Fruit fly (Drosophila melanogaster) whole organism, embryonic: ENCODE measurements around the gene CG6962.

ENCODE experiments used
- Abd-B ChIP-seq: fragments of 200-800 bp; sonication (Bioruptor generic); optimal IDR thresholded peaks from 2 replicates; lab custom pipeline; 2018; ENCODE audit warnings: missing biosample characterization, mild to moderate bottlenecking, missing genetic modification characterization, moderate library complexity
- B-H1 ChIP-seq: fragments of 200-800 bp; sonication (Bioruptor generic); IDR thresholded peaks from 3 replicates; pipeline ENCODE4 v1.3.6; 2022; ENCODE audit warnings: missing biosample characterization, missing genetic modification characterization
- CG10959 ChIP-seq: fragments of 200-800 bp; sonication (Bioruptor generic); IDR thresholded peaks from 2 replicates; pipeline ENCODE4 v1.3.6; 2022; ENCODE audit warnings: missing biosample characterization, missing genetic modification characterization
- CG11093 ChIP-seq: fragments of 200-800 bp; sonication (Bioruptor generic); IDR thresholded peaks from 3 replicates; pipeline ENCODE4 v1.3.6; 2022; ENCODE audit warnings: missing biosample characterization, missing genetic modification characterization
- CG12744 ChIP-seq: fragments of 200-800 bp; sonication (Bioruptor generic); optimal IDR thresholded peaks from 2 replicates; lab custom pipeline; 2016; ENCODE audit warnings: missing biosample characterization, missing genetic modification characterization
- CG13287 ChIP-seq: fragments of 200-800 bp; sonication (Bioruptor generic); IDR thresholded peaks from 2 replicates; pipeline ENCODE4 v1.3.6; 2022; ENCODE audit warnings: missing biosample characterization, missing genetic modification characterization; ENCODE audit not compliant: partially characterized antibody
- CG13296 ChIP-seq: fragments of 200-800 bp; sonication (Bioruptor generic); optimal IDR thresholded peaks from 3 replicates; lab custom pipeline; 2018; ENCODE audit warnings: missing biosample characterization, mild to moderate bottlenecking, missing genetic modification characterization
- CG14710 ChIP-seq: fragments of 200-800 bp; sonication (Bioruptor generic); optimal IDR thresholded peaks from 3 replicates; lab custom pipeline; 2019; ENCODE audit warnings: missing biosample characterization, mild to moderate bottlenecking, missing genetic modification characterization, moderate library complexity
- CG1529 ChIP-seq: fragments of 200-800 bp; sonication (Bioruptor generic); optimal IDR thresholded peaks from 3 replicates; lab custom pipeline; 2018; ENCODE audit warnings: missing biosample characterization, missing genetic modification characterization
- CG18262 ChIP-seq: fragments of 200-800 bp; optimal IDR thresholded peaks from 3 replicates; lab custom pipeline; 2019; ENCODE audit warnings: missing biosample characterization, mild to moderate bottlenecking, missing genetic modification characterization, moderate library complexity
- CG1832 ChIP-seq: fragments of 200-800 bp; sonication (Bioruptor generic); optimal IDR thresholded peaks from 2 replicates; lab custom pipeline; 2017; ENCODE audit warnings: missing biosample characterization, mild to moderate bottlenecking, missing genetic modification characterization, inconsistent platforms
- CG18764 ChIP-seq: fragments of 200-800 bp; sonication (Bioruptor generic); optimal IDR thresholded peaks from 3 replicates; lab custom pipeline; 2016; ENCODE audit warnings: missing biosample characterization, missing genetic modification characterization
- CG31365 ChIP-seq: fragments of 200-800 bp; sonication (Bioruptor generic); optimal IDR thresholded peaks from 2 replicates; lab custom pipeline; 2018; ENCODE audit warnings: missing biosample characterization, mild to moderate bottlenecking, missing genetic modification characterization
- CG6765 ChIP-seq: fragments of 200-800 bp; sonication (Bioruptor generic); optimal IDR thresholded peaks from 3 replicates; lab custom pipeline; 2017; ENCODE audit warnings: missing biosample characterization, mild to moderate bottlenecking, missing genetic modification characterization
- CG8089 ChIP-seq: fragments of 200-800 bp; sonication (Bioruptor generic); optimal IDR thresholded peaks from 3 replicates; lab custom pipeline; 2016; ENCODE audit warnings: missing biosample characterization, missing genetic modification characterization
- CG8765 ChIP-seq: fragments of 200-800 bp; sonication (Bioruptor generic); IDR thresholded peaks from 2 replicates; pipeline ENCODE4 v1.3.6; 2022; ENCODE audit warnings: missing biosample characterization, missing genetic modification characterization
- CG8924 ChIP-seq: fragments of 200-800 bp; optimal IDR thresholded peaks from 3 replicates; lab custom pipeline; 2019; ENCODE audit warnings: missing biosample characterization, mild to moderate bottlenecking, missing genetic modification characterization, moderate library complexity
- Ets65A ChIP-seq: fragments of 200-800 bp; sonication (Bioruptor generic); peaks from one replicate; lab custom pipeline; 2016; ENCODE audit warnings: missing biosample characterization, missing genetic modification characterization
- Hr51 ChIP-seq, 2 experiments: fragments of 200-800 bp; sonication (Bioruptor generic); optimal IDR thresholded peaks; 2 replicates in 1 of 2; 3 replicates in 1 of 2; lab custom pipeline; 2016 to 2018; ENCODE audit warnings: missing biosample characterization in 2 of 2, missing genetic modification characterization in 2 of 2, mild to moderate bottlenecking in 1 of 2, moderate library complexity in 1 of 2
- Med ChIP-seq: fragments of 200-800 bp; sonication (Bioruptor generic); peaks from one replicate; lab custom pipeline; 2016; ENCODE audit warnings: missing biosample characterization, missing genetic modification characterization, mild to moderate bottlenecking, inconsistent platforms, moderate library complexity
- Myb ChIP-seq: fragments of 200-800 bp; sonication (Bioruptor generic); optimal IDR thresholded peaks from 2 replicates; lab custom pipeline; 2016; ENCODE audit warnings: missing biosample characterization, missing genetic modification characterization
- Nf-YC ChIP-seq: fragments of 200-800 bp; optimal IDR thresholded peaks from 3 replicates; lab custom pipeline; 2019; ENCODE audit warnings: missing biosample characterization, mild to moderate bottlenecking, missing genetic modification characterization, moderate library complexity
- NfI ChIP-seq: fragments of 200-800 bp; sonication (Bioruptor generic); optimal IDR thresholded peaks from 3 replicates; lab custom pipeline; 2018; ENCODE audit warnings: missing biosample characterization, mild to moderate bottlenecking, missing genetic modification characterization, moderate library complexity
- Optix ChIP-seq: fragments of 200-800 bp; sonication (Bioruptor generic); IDR thresholded peaks from 3 replicates; pipeline ENCODE4 v1.3.6; 2022; ENCODE audit warnings: missing biosample characterization, missing genetic modification characterization
- Side ChIP-seq: fragments of 200-800 bp; sonication (Bioruptor generic); optimal IDR thresholded peaks from 2 replicates; lab custom pipeline; 2016; ENCODE audit warnings: missing biosample characterization, missing genetic modification characterization
- Spps ChIP-seq: fragments of 200-800 bp; sonication (Bioruptor generic); optimal IDR thresholded peaks from 2 replicates; lab custom pipeline; 2018; ENCODE audit warnings: missing biosample characterization, mild to moderate bottlenecking, missing genetic modification characterization
- abd-A ChIP-seq: fragments of 200-800 bp; sonication (Bioruptor generic); optimal IDR thresholded peaks from 3 replicates; lab custom pipeline; 2019; ENCODE audit warnings: missing biosample characterization, mild to moderate bottlenecking, missing genetic modification characterization, moderate library complexity
- ac ChIP-seq: fragments of 200-800 bp; sonication (Bioruptor generic); optimal IDR thresholded peaks from 3 replicates; lab custom pipeline; 2017; ENCODE audit warnings: missing biosample characterization, mild to moderate bottlenecking, missing genetic modification characterization
- aop ChIP-seq: fragments of 200-800 bp; sonication (Bioruptor generic); IDR thresholded peaks from 2 replicates; pipeline ENCODE4 v1.3.6; 2022; ENCODE audit warnings: missing biosample characterization, missing genetic modification characterization
- ase ChIP-seq: fragments of 200-800 bp; sonication (Bioruptor generic); IDR thresholded peaks from 3 replicates; pipeline ENCODE4 v1.3.6; 2022; ENCODE audit warnings: missing biosample characterization, missing genetic modification characterization
- ash1 ChIP-seq: fragments of 200-800 bp; sonication (Bioruptor generic); optimal IDR thresholded peaks from 2 replicates; lab custom pipeline; 2018; ENCODE audit warnings: missing biosample characterization, mild to moderate bottlenecking, missing genetic modification characterization
- crol ChIP-seq: fragments of 200-800 bp; sonication (Bioruptor generic); IDR thresholded peaks from 2 replicates; pipeline ENCODE4 v1.3.6; 2022; ENCODE audit warnings: missing biosample characterization, missing genetic modification characterization
- disco-r ChIP-seq: fragments of 200-800 bp; sonication (Bioruptor generic); optimal IDR thresholded peaks from 2 replicates; lab custom pipeline; 2016; ENCODE audit warnings: missing biosample characterization, missing genetic modification characterization
- ftz-f1 ChIP-seq: fragments of 200-800 bp; sonication (Bioruptor generic); optimal IDR thresholded peaks from 2 replicates; lab custom pipeline; 2016; ENCODE audit warnings: missing biosample characterization, missing genetic modification characterization
- gem ChIP-seq: fragments of 200-800 bp; sonication (Bioruptor generic); optimal IDR thresholded peaks from 2 replicates; lab custom pipeline; 2019; ENCODE audit warnings: missing biosample characterization, mild to moderate bottlenecking, missing genetic modification characterization, moderate library complexity
- hth ChIP-seq: fragments of >200 bp; optimal IDR thresholded peaks from 2 replicates; lab custom pipeline; 2017; ENCODE audit warnings: inconsistent platforms
- jigr1 ChIP-seq: fragments of 200-800 bp; sonication (Bioruptor generic); IDR thresholded peaks from 3 replicates; pipeline ENCODE4 v1.3.6; 2022; ENCODE audit warnings: missing biosample characterization, missing genetic modification characterization
- ken ChIP-seq: fragments of 200-800 bp; sonication (Bioruptor generic); IDR thresholded peaks from 3 replicates; pipeline ENCODE4 v1.3.6; 2022; ENCODE audit warnings: missing biosample characterization, missing genetic modification characterization
- mld ChIP-seq: fragments of 200-800 bp; sonication (Bioruptor generic); IDR thresholded peaks from 3 replicates; pipeline ENCODE4 v1.3.6; 2022; ENCODE audit warnings: missing biosample characterization, missing genetic modification characterization; ENCODE audit not compliant: partially characterized antibody
- scrt ChIP-seq: fragments of 200-800 bp; sonication (Bioruptor generic); optimal IDR thresholded peaks from 2 replicates; lab custom pipeline; 2018; ENCODE audit warnings: missing biosample characterization, mild to moderate bottlenecking, missing genetic modification characterization, moderate library complexity
- sens-2 ChIP-seq: fragments of 200-800 bp; sonication (Bioruptor generic); IDR thresholded peaks from 2 replicates; pipeline ENCODE4 v1.3.6; 2022; ENCODE audit warnings: missing biosample characterization, missing genetic modification characterization
- toy ChIP-seq: fragments of 200-800 bp; sonication (Bioruptor generic); IDR thresholded peaks from 2 replicates; pipeline ENCODE4 v1.3.6; 2022; ENCODE audit warnings: missing biosample characterization, missing genetic modification characterization
- unc-4 ChIP-seq: fragments of 200-800 bp; sonication (Bioruptor generic); IDR thresholded peaks from 2 replicates; pipeline ENCODE4 v1.3.6; 2022; ENCODE audit warnings: missing biosample characterization, missing genetic modification characterization; ENCODE audit not compliant: partially characterized antibody
- zfh1 ChIP-seq: fragments of 200-800 bp; sonication (Bioruptor generic); IDR thresholded peaks from 3 replicates; pipeline ENCODE4 v1.3.6; 2022; ENCODE audit warnings: missing biosample characterization, missing genetic modification characterization

CG6962 gene

DNA sequence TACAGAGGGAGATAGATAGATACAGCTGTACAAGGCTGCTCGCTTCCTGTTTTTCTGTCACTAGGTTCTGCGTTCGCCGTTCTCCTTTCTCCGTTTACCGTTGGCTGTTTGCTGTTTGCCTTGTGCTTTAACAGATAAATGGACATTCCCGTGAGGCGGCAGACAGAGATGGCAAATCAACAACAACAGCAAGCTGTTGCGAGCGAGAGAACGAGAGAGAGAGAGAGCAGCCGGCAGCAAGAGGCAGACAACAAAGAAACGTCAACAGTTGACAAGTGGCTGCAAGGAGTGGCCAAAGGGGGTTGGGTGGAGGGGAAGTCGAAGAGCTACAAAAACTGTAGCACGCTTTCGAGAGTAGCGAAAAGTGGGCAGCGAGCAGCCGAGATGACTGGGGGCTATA is 48.9 kb downstream of the CG6962 start (continued):
- no peak for TF ChIP-seq jigr1 (GFP tag; lab: Robert Waterston, UW)
- no peak for TF ChIP-seq NfI (GFP tag; lab: Kevin White, UChicago)
- no peak for TF ChIP-seq CG11093 (GFP tag; lab: Robert Waterston, UW)
- TF ChIP-seq ftz-f1 (GFP tag; lab: Kevin White, UChicago) = no peak
- TF ChIP-seq abd-A (tag; lab: Kevin White, UChicago) = peak; percentile 4
- TF ChIP-seq CG13296 (GFP tag; lab: Kevin White, UChicago) = no peak
- no peak for TF ChIP-seq ac (GFP tag; lab: Kevin White, UChicago)
- TF ChIP-seq CG18262 (tag; lab: Kevin White, UChicago) = no peak
- no peak for TF ChIP-seq hth (lab: Kevin White, UChicago)
- TF ChIP-seq Side (GFP tag; lab: Kevin White, UChicago) = no peak
- no peak for TF ChIP-seq Optix (GFP tag; lab: Robert Waterston, UW)
- no peak for TF ChIP-seq aop (GFP tag; lab: Robert Waterston, UW)
- TF ChIP-seq ash1 (GFP tag; lab: Kevin White, UChicago) = no peak
- no peak for TF ChIP-seq CG13287
- TF ChIP-seq B-H1 (GFP tag; lab: Robert Waterston, UW) = no peak
- TF ChIP-seq disco-r = no peak
- peak; percentile 32 for TF ChIP-seq scrt (GFP tag; lab: Kevin White, UChicago)
- TF ChIP-seq CG18764 = no peak
- TF ChIP-seq unc-4 (GFP tag; lab: Robert Waterston, UW) = no peak
- no peak for TF ChIP-seq CG8089 (GFP tag; lab: Kevin White, UChicago)
- TF ChIP-seq Nf-YC = no peak
- no peak for TF ChIP-seq CG31365 (tag; lab: Kevin White, UChicago)
- no peak for TF ChIP-seq CG8924
- TF ChIP-seq Ets65A (GFP tag; lab: Kevin White, UChicago) = peak; percentile 53
- no peak for TF ChIP-seq CG10959
- TF ChIP-seq Myb (GFP tag; lab: Kevin White, UChicago) = no peak
- TF ChIP-seq crol (GFP tag; lab: Robert Waterston, UW) = peak; percentile 63
- TF ChIP-seq ase = no peak
- TF ChIP-seq Hr51 (GFP tag; optimal IDR thresholded peaks at IDR 0.05; lab: Kevin White, UChicago) = no peak
- no peak for TF ChIP-seq sens-2
- no peak for TF ChIP-seq Abd-B
- no peak for TF ChIP-seq CG6765 (GFP tag; lab: Kevin White, UChicago)
- no peak for TF ChIP-seq CG1529 (GFP tag; lab: Kevin White, UChicago)
- TF ChIP-seq CG14710 (tag; lab: Kevin White, UChicago) = no peak
- TF ChIP-seq mld (GFP tag; lab: Robert Waterston, UW) = no peak
- TF ChIP-seq CG12744 = no peak
- TF ChIP-seq gem (tag; lab: Kevin White, UChicago) = no peak
- no peak for TF ChIP-seq toy (GFP tag; lab: Robert Waterston, UW)
- 0 out of 3 replicates have a peak, but pooled peaks have one; percentile 26 for TF ChIP-seq ken (GFP tag; lab: Robert Waterston, UW)
- no peak for TF ChIP-seq Spps (tag; lab: Kevin White, UChicago)
- TF ChIP-seq CG1832 = peak; percentile 25
- no peak for TF ChIP-seq CG8765 (GFP tag; lab: Robert Waterston, UW)
- no peak for TF ChIP-seq Med
- 0 out of 3 replicates have a peak, but pooled peaks have one; percentile 16 for TF ChIP-seq zfh1
